Fruit fly (Drosophila melanogaster) whole organism, embryonic: ENCODE data around the gene Gcn5.
A peak's percentile ranks its signal among the peaks of the same experiment; 100 is the strongest.

Experiments used
- Awh ChIP-seq: fragments of 200-800 bp; sonication (Bioruptor generic); IDR thresholded peaks from 2 replicates; pipeline ENCODE4, ENCODE4 v1.3.6; 2022; ENCODE audit warnings: missing biosample characterization, missing genetic modification characterization
- CG11696 ChIP-seq: fragments of 200-800 bp; sonication (Bioruptor generic); IDR thresholded peaks from 2 replicates; pipeline ENCODE4 v1.3.6; 2022; ENCODE audit warnings: missing biosample characterization, missing genetic modification characterization
- CG14050 ChIP-seq: fragments of 200-800 bp; sonication (Bioruptor generic); IDR thresholded peaks from 3 replicates; pipeline ENCODE4 v1.3.6; 2022; ENCODE audit warnings: missing biosample characterization, missing genetic modification characterization
- CG18476 ChIP-seq: fragments of 200-800 bp; sonication (Bioruptor generic); optimal IDR thresholded peaks from 2 replicates; lab custom pipeline; 2016; ENCODE audit warnings: missing biosample characterization, mild to moderate bottlenecking, missing genetic modification characterization
- CG2875 ChIP-seq: fragments of 200-800 bp; sonication (Bioruptor generic); optimal IDR thresholded peaks from 2 replicates; lab custom pipeline; 2017; ENCODE audit warnings: missing biosample characterization, mild to moderate bottlenecking, missing genetic modification characterization, missing genetic modification reagents
- CG31441 ChIP-seq: fragments of 200-800 bp; sonication (Bioruptor generic); IDR thresholded peaks from 2 replicates; pipeline ENCODE4 v1.3.6; 2022; ENCODE audit warnings: missing biosample characterization, missing genetic modification characterization
- CG3163 ChIP-seq: fragments of 200-800 bp; sonication (Bioruptor generic); optimal IDR thresholded peaks from 3 replicates; lab custom pipeline; 2016; ENCODE audit warnings: missing biosample characterization, missing genetic modification characterization
- CG3407 ChIP-seq: fragments of 200-800 bp; sonication (Bioruptor generic); optimal IDR thresholded peaks from 2 replicates; lab custom pipeline; 2018; ENCODE audit warnings: missing biosample characterization, mild to moderate bottlenecking, missing genetic modification characterization
- CG4328 ChIP-seq: fragments of 200-800 bp; sonication (Bioruptor generic); optimal IDR thresholded peaks from 3 replicates; lab custom pipeline; 2017; ENCODE audit warnings: missing biosample characterization, missing genetic modification reagents, missing genetic modification characterization
- CG43689 ChIP-seq: fragments of 200-800 bp; sonication (Bioruptor generic); IDR thresholded peaks from 2 replicates; pipeline ENCODE4 v1.3.6; 2022; ENCODE audit warnings: missing biosample characterization, missing genetic modification characterization
- CG4424 ChIP-seq: fragments of 200-800 bp; sonication (Bioruptor generic); optimal IDR thresholded peaks from 3 replicates; lab custom pipeline; 2016; ENCODE audit warnings: missing biosample characterization, missing genetic modification characterization
- CG5953 ChIP-seq: fragments of 200-800 bp; sonication (Bioruptor generic); IDR thresholded peaks from 2 replicates; pipeline ENCODE4 v1.3.6; 2022; ENCODE audit warnings: missing biosample characterization, missing genetic modification characterization
- CG7271 ChIP-seq: fragments of 200-800 bp; sonication (Bioruptor generic); optimal IDR thresholded peaks from 2 replicates; lab custom pipeline; 2018; ENCODE audit warnings: missing biosample characterization, mild to moderate bottlenecking, missing genetic modification characterization, moderate library complexity
- CG7556 ChIP-seq: fragments of 200-800 bp; sonication (Bioruptor generic); optimal IDR thresholded peaks from 2 replicates; lab custom pipeline; 2017; ENCODE audit warnings: missing biosample characterization, mild to moderate bottlenecking, missing genetic modification characterization
- CG7928 ChIP-seq: fragments of 200-800 bp; sonication (Bioruptor generic); optimal IDR thresholded peaks from 2 replicates; lab custom pipeline; 2017; ENCODE audit warnings: missing biosample characterization, mild to moderate bottlenecking, missing genetic modification characterization
- CG8281 ChIP-seq: fragments of 200-800 bp; sonication (Bioruptor generic); optimal IDR thresholded peaks from 2 replicates; lab custom pipeline; 2018; ENCODE audit warnings: missing biosample characterization, mild to moderate bottlenecking, missing genetic modification characterization, moderate library complexity
- CoRest ChIP-seq: fragments of 200-800 bp; sonication (Bioruptor generic); optimal IDR thresholded peaks from 3 replicates; lab custom pipeline; 2018; ENCODE audit warnings: missing biosample characterization, mild to moderate bottlenecking, missing genetic modification characterization, moderate library complexity
- Doc2 ChIP-seq: fragments of 200-800 bp; sonication (Bioruptor generic); IDR thresholded peaks from 2 replicates; pipeline ENCODE4 v1.3.6; 2022; ENCODE audit warnings: missing biosample characterization, missing genetic modification characterization
- Drgx ChIP-seq: fragments of 200-800 bp; sonication (Bioruptor generic); IDR thresholded peaks from 2 replicates; pipeline ENCODE4 v1.3.6; 2022; ENCODE audit warnings: missing biosample characterization, missing genetic modification characterization
- Elba2 ChIP-seq: fragments of 200-800 bp; sonication (Bioruptor generic); optimal IDR thresholded peaks from 3 replicates; lab custom pipeline; 2016; ENCODE audit warnings: missing biosample characterization, missing genetic modification characterization
- Ets97D ChIP-seq: fragments of 200-800 bp; sonication (Bioruptor generic); optimal IDR thresholded peaks from 3 replicates; lab custom pipeline; 2016; ENCODE audit warnings: missing biosample characterization, missing genetic modification characterization
- GATAe ChIP-seq: fragments of 200-800 bp; sonication (Bioruptor generic); conservative IDR thresholded peaks from 2 replicates; pipeline ENCODE4 v1.3.6; 2022; ENCODE audit warnings: missing biosample characterization, missing genetic modification characterization
- HLH4C ChIP-seq: fragments of 200-800 bp; sonication (Bioruptor generic); IDR thresholded peaks from 3 replicates; pipeline ENCODE4 v1.3.6; 2022; ENCODE audit warnings: missing biosample characterization, missing genetic modification characterization; ENCODE audit not compliant: partially characterized antibody
- HLHmδ ChIP-seq: fragments of 200-800 bp; sonication (Bioruptor generic); optimal IDR thresholded peaks from 2 replicates; lab custom pipeline; 2018; ENCODE audit warnings: missing biosample characterization, mild to moderate bottlenecking, missing genetic modification characterization, moderate library complexity
- Hmr ChIP-seq: fragments of 200-800 bp; sonication (Bioruptor generic); optimal IDR thresholded peaks from 3 replicates; lab custom pipeline; 2017; ENCODE audit warnings: mild to moderate bottlenecking, missing biosample characterization, missing genetic modification reagents, missing genetic modification characterization
- Lhr ChIP-seq: fragments of 200-800 bp; sonication (Bioruptor generic); optimal IDR thresholded peaks from 3 replicates; lab custom pipeline; 2017; ENCODE audit warnings: mild to moderate bottlenecking, missing biosample characterization, missing genetic modification reagents, missing genetic modification characterization
- Neu2 ChIP-seq: fragments of 200-800 bp; sonication (Bioruptor generic); optimal IDR thresholded peaks from 3 replicates; lab custom pipeline; 2016; ENCODE audit warnings: missing biosample characterization, missing genetic modification characterization, borderline replicate concordance
- Oaz ChIP-seq: fragments of 200-800 bp; sonication (Bioruptor generic); IDR thresholded peaks from 2 replicates; pipeline ENCODE4 v1.3.6; 2022; ENCODE audit warnings: missing biosample characterization, missing genetic modification characterization
- Rx ChIP-seq: fragments of 200-800 bp; sonication (Bioruptor generic); IDR thresholded peaks from 2 replicates; pipeline ENCODE4 v1.3.6; 2022; ENCODE audit warnings: missing biosample characterization, missing genetic modification characterization
- Sry-β ChIP-seq: fragments of 200-800 bp; sonication (Bioruptor generic); optimal IDR thresholded peaks from 2 replicates; lab custom pipeline; 2018; ENCODE audit warnings: missing biosample characterization, mild to moderate bottlenecking, missing genetic modification characterization, moderate library complexity
- Ssrp ChIP-seq: fragments of 200-800 bp; sonication (Bioruptor generic); optimal IDR thresholded peaks from 2 replicates; lab custom pipeline; 2018; ENCODE audit warnings: missing biosample characterization, mild to moderate bottlenecking, missing genetic modification characterization, moderate library complexity
- Trl ChIP-seq, 3 experiments: fragments of >200 bp in 2 of 3; fragments of 200-800 bp in 1 of 3; sonication (Bioruptor generic) in 1 of 3; optimal IDR thresholded peaks; 2 replicates in 1 of 3; 3 replicates in 2 of 3; lab custom pipeline; 2016 to 2017; ENCODE audit warnings: missing biosample characterization in 1 of 3, missing genetic modification characterization in 1 of 3
- ap ChIP-seq: fragments of 200-800 bp; sonication (Bioruptor generic); IDR thresholded peaks from 2 replicates; pipeline ENCODE4 v1.3.6; 2022; ENCODE audit warnings: missing biosample characterization, missing genetic modification characterization
- croc ChIP-seq: fragments of 200-800 bp; sonication (Bioruptor generic); conservative IDR thresholded peaks from 3 replicates; pipeline ENCODE4 v1.3.6; 2022; ENCODE audit warnings: missing biosample characterization, missing genetic modification characterization
- crol ChIP-seq: fragments of 200-800 bp; sonication (Bioruptor generic); IDR thresholded peaks from 2 replicates; pipeline ENCODE4 v1.3.6; 2022; ENCODE audit warnings: missing biosample characterization, missing genetic modification characterization
- cwo ChIP-seq: fragments of 200-800 bp; sonication (Bioruptor generic); optimal IDR thresholded peaks from 3 replicates; lab custom pipeline; 2017; ENCODE audit warnings: missing biosample characterization, missing genetic modification characterization, mild to moderate bottlenecking, moderate library complexity, missing genetic modification reagents
- esg ChIP-seq: fragments of 200-800 bp; sonication (Bioruptor generic); conservative IDR thresholded peaks from 2 replicates; pipeline ENCODE4 v1.3.6; 2022; ENCODE audit warnings: missing biosample characterization, missing genetic modification characterization
- eyg ChIP-seq: fragments of 200-800 bp; sonication (Bioruptor generic); optimal IDR thresholded peaks from 3 replicates; lab custom pipeline; 2016; ENCODE audit warnings: missing biosample characterization, missing genetic modification characterization
- insv ChIP-seq, 2 experiments: fragments of 200-800 bp; sonication (Bioruptor generic); optimal IDR thresholded peaks; 3 replicates each; lab custom pipeline; 2016 to 2018; ENCODE audit warnings: missing biosample characterization in 2 of 2, missing genetic modification characterization in 2 of 2
- knrl ChIP-seq: fragments of 200-800 bp; sonication (Bioruptor generic); IDR thresholded peaks from 3 replicates; pipeline ENCODE4 v1.3.6; 2022; ENCODE audit warnings: missing biosample characterization, missing genetic modification characterization; ENCODE audit not compliant: partially characterized antibody
- psq ChIP-seq: fragments of 200-800 bp; sonication (Bioruptor generic); optimal IDR thresholded peaks from 2 replicates; lab custom pipeline; 2017; ENCODE audit warnings: missing biosample characterization, missing genetic modification characterization
- pum ChIP-seq: fragments of 200-800 bp; sonication (Bioruptor generic); optimal IDR thresholded peaks from 2 replicates; lab custom pipeline; 2016; ENCODE audit warnings: missing biosample characterization, missing genetic modification characterization
- tio ChIP-seq: fragments of 200-800 bp; sonication (Bioruptor generic); optimal IDR thresholded peaks from 2 replicates; lab custom pipeline; 2017; ENCODE audit warnings: missing biosample characterization, missing genetic modification characterization, inconsistent platforms
- tll ChIP-seq, 2 experiments: fragments of 200-800 bp in 1 of 2; fragments of >200 bp in 1 of 2; sonication (Bioruptor generic) in 1 of 2; optimal IDR thresholded peaks; 2 replicates each; lab custom pipeline; 2017 to 2019; ENCODE audit warnings: missing biosample characterization in 2 of 2, missing genetic modification characterization in 2 of 2, mild to moderate bottlenecking in 1 of 2, moderate library complexity in 1 of 2
- toy ChIP-seq: fragments of 200-800 bp; sonication (Bioruptor generic); IDR thresholded peaks from 2 replicates; pipeline ENCODE4 v1.3.6; 2022; ENCODE audit warnings: missing biosample characterization, missing genetic modification characterization
- trem ChIP-seq: fragments of 200-800 bp; optimal IDR thresholded peaks from 3 replicates; lab custom pipeline; 2019; ENCODE audit warnings: missing biosample characterization, mild to moderate bottlenecking, missing genetic modification characterization, moderate library complexity
- trh ChIP-seq: fragments of 200-800 bp; sonication (Bioruptor generic); optimal IDR thresholded peaks from 2 replicates; lab custom pipeline; 2016; ENCODE audit warnings: missing biosample characterization, missing genetic modification characterization
- ttk ChIP-seq: fragments of 200-800 bp; sonication (Bioruptor generic); IDR thresholded peaks from 2 replicates; pipeline ENCODE4 v2.1.2; 2022; ENCODE audit warnings: missing biosample characterization, missing genetic modification characterization
- wdn ChIP-seq: fragments of 200-800 bp; sonication (Bioruptor generic); IDR thresholded peaks from 2 replicates; pipeline ENCODE4 v1.3.6; 2022; ENCODE audit warnings: missing biosample characterization, missing genetic modification characterization

The Gcn5 gene

dm6 chr3L:12533392-12534070 is 9.7 kb upstream of the Gcn5 start, which contains the start of the genes Tsf2 and CG34242 (continued):
- peak; percentile 69 for TF ChIP-seq CG4424 (GFP tag; lab: Kevin White, UChicago)
- TF ChIP-seq pum = no peak
- TF ChIP-seq Ssrp (tag; lab: Kevin White, UChicago) = peak; percentile 21
- TF ChIP-seq CG43689 (GFP tag; lab: Robert Waterston, UW) = no peak
- no peak for TF ChIP-seq Sry-β (GFP tag; lab: Kevin White, UChicago)
- TF ChIP-seq Hmr (GFP tag; lab: Kevin White, UChicago) = no peak
- TF ChIP-seq Neu2 = no peak
- peak; percentile 96 for TF ChIP-seq ttk (GFP tag; lab: Robert Waterston, UW)
- no peak for TF ChIP-seq HLH4C (GFP tag; lab: Robert Waterston, UW)
- TF ChIP-seq Oaz (GFP tag; lab: Robert Waterston, UW) = peak; percentile 88
- TF ChIP-seq toy (GFP tag; lab: Robert Waterston, UW) = peak; percentile 88
- peak; percentile 97 for TF ChIP-seq esg
- TF ChIP-seq trh = no peak
- TF ChIP-seq crol = no peak
- TF ChIP-seq Drgx (GFP tag; lab: Robert Waterston, UW) = peak; percentile 95
- TF ChIP-seq CG2875 (GFP tag; lab: Kevin White, UChicago) = no peak
- no peak for TF ChIP-seq CG8281 (tag; lab: Kevin White, UChicago)
- no peak for TF ChIP-seq HLHmδ (GFP tag; lab: Kevin White, UChicago)
- peak; percentile 89 for TF ChIP-seq CG31441 (GFP tag; lab: Robert Waterston, UW)
- TF ChIP-seq tll (GFP tag; optimal IDR thresholded peaks at IDR 0.05; lab: Kevin White, UChicago) = no peak
- TF ChIP-seq trem = peak; percentile 88
- TF ChIP-seq ap (GFP tag; lab: Robert Waterston, UW) = peak; percentile 94
- no peak for TF ChIP-seq Elba2
- TF ChIP-seq wdn (GFP tag; lab: Robert Waterston, UW) = peak; percentile 62; the same call in 1 of the 2 replicates
- TF ChIP-seq Awh = peak; percentile 96
- peak; percentile 67 for TF ChIP-seq CoRest (tag; lab: Kevin White, UChicago)
- peak; percentile 85 for TF ChIP-seq CG11696 (GFP tag; lab: Robert Waterston, UW)
- TF ChIP-seq GATAe (GFP tag; lab: Robert Waterston, UW) = peak; percentile 51
- no peak for TF ChIP-seq knrl (GFP tag; lab: Robert Waterston, UW)
- peak; percentile 42 for TF ChIP-seq CG7928 (GFP tag; lab: Kevin White, UChicago)
- TF ChIP-seq CG3407 = peak; percentile 11
- TF ChIP-seq CG5953 (GFP tag; lab: Robert Waterston, UW) = peak; percentile 90
- TF ChIP-seq croc = peak; percentile 91
- no peak for TF ChIP-seq CG14050 (GFP tag; lab: Robert Waterston, UW)
- TF ChIP-seq CG3163 (GFP tag; lab: Kevin White, UChicago) = no peak
- TF ChIP-seq CG7271 (tag; lab: Kevin White, UChicago) = peak; percentile 76
- TF ChIP-seq insv (GFP tag; optimal IDR thresholded peaks at IDR 0.05; lab: Kevin White, UChicago) = no peak
- TF ChIP-seq Doc2 (GFP tag; lab: Robert Waterston, UW) = peak; percentile 52; the same call in 1 of the 2 replicates
- TF ChIP-seq Ets97D (GFP tag; lab: Kevin White, UChicago) = no peak
- TF ChIP-seq Trl (optimal IDR thresholded peaks at IDR 0.05; lab: Kevin White, UChicago) = no peak
- TF ChIP-seq Trl (GFP tag; optimal IDR thresholded peaks at IDR 0.05; lab: Kevin White, UChicago) = no peak
- TF ChIP-seq cwo (GFP tag; lab: Kevin White, UChicago) = peak; percentile 64
- peak; percentile 31 for TF ChIP-seq Lhr
- TF ChIP-seq psq (GFP tag; lab: Kevin White, UChicago) = no peak
- TF ChIP-seq eyg (GFP tag; lab: Kevin White, UChicago) = no peak
- peak; percentile 49 for TF ChIP-seq CG7556 (GFP tag; lab: Kevin White, UChicago)
- peak; percentile 71 for TF ChIP-seq Rx
- no peak for TF ChIP-seq CG4328 (GFP tag; lab: Kevin White, UChicago)
- no peak for TF ChIP-seq CG18476 (GFP tag; lab: Kevin White, UChicago)
- no peak for TF ChIP-seq tio
